Fruit fly (Drosophila melanogaster) whole organism, wandering third instar larva: Measurements from ENCODE around the gene CtIP.
A peak's percentile ranks its signal among the peaks of the same experiment; 100 is the strongest.

Experiments
- Abd-B ChIP-seq: fragments of >200 bp; optimal IDR thresholded peaks from 2 replicates; lab custom pipeline; 2017; ENCODE audit warnings: missing biosample characterization, missing genetic modification characterization
- CG32264 ChIP-seq: fragments of 200-800 bp; sonication (Bioruptor generic); optimal IDR thresholded peaks from 2 replicates; lab custom pipeline; 2016; ENCODE audit warnings: missing biosample characterization, missing genetic modification characterization
- CG9705 ChIP-seq: fragments of 200-800 bp; sonication (Bioruptor generic); optimal IDR thresholded peaks from 2 replicates; lab custom pipeline; 2018; ENCODE audit warnings: missing biosample characterization, mild to moderate bottlenecking, missing genetic modification characterization
- CrebA ChIP-seq: fragments of 200-800 bp; sonication (Bioruptor generic); optimal IDR thresholded peaks from 2 replicates; lab custom pipeline; 2016; ENCODE audit warnings: missing biosample characterization, mild to moderate bottlenecking, missing genetic modification characterization, borderline replicate concordance
- GATAd ChIP-seq: sonication (Bioruptor generic); optimal IDR thresholded peaks from 2 replicates; lab custom pipeline; 2016; ENCODE audit warnings: missing biosample characterization, missing genetic modification characterization
- Hnf4 ChIP-seq: fragments of 200-800 bp; sonication (Bioruptor generic); optimal IDR thresholded peaks from 2 replicates; lab custom pipeline; 2016; ENCODE audit warnings: missing biosample characterization, mild to moderate bottlenecking, missing genetic modification characterization
- Hr78 ChIP-seq: fragments of >200 bp; optimal IDR thresholded peaks from 2 replicates; lab custom pipeline; 2017; ENCODE audit warnings: missing biosample characterization, missing genetic modification characterization
- Hr83 ChIP-seq: fragments of 200-300 bp; sonication (Bioruptor generic); optimal IDR thresholded peaks from 2 replicates; lab custom pipeline; 2016; ENCODE audit warnings: missing biosample characterization, mild to moderate bottlenecking, missing genetic modification characterization, moderate library complexity; ENCODE audit not compliant: poor library complexity, severe bottlenecking
- Jra ChIP-seq: sonication (Bioruptor generic); optimal IDR thresholded peaks from 2 replicates; lab custom pipeline; 2016; ENCODE audit warnings: missing biosample characterization, missing genetic modification characterization
- Mio ChIP-seq: sonication (Bioruptor generic); optimal IDR thresholded peaks from 2 replicates; lab custom pipeline; 2016; ENCODE audit warnings: missing biosample characterization, missing genetic modification characterization
- Myc ChIP-seq: fragments of >200 bp; optimal IDR thresholded peaks from 2 replicates; lab custom pipeline; 2017
- N ChIP-seq: fragments of >200 bp; optimal IDR thresholded peaks from 2 replicates; lab custom pipeline; 2018; ENCODE audit warnings: missing biosample characterization, missing external identifiers, missing genetic modification characterization
- OdsH ChIP-seq: fragments of 200-800 bp; sonication (Bioruptor generic); optimal IDR thresholded peaks from 2 replicates; lab custom pipeline; 2016; ENCODE audit warnings: missing biosample characterization, mild to moderate bottlenecking, missing genetic modification characterization
- Rel ChIP-seq, 2 experiments: fragments of 200-800 bp; sonication (Bioruptor generic) in 1 of 2; optimal IDR thresholded peaks; 2 replicates in 1 of 2; 3 replicates in 1 of 2; lab custom pipeline; 2016 to 2019; ENCODE audit warnings: mild to moderate bottlenecking in 2 of 2, missing biosample characterization in 2 of 2, missing genetic modification characterization in 2 of 2, moderate library complexity in 1 of 2
- Sp1 ChIP-seq: fragments of 200-800 bp; sonication (Bioruptor generic); optimal IDR thresholded peaks from 3 replicates; lab custom pipeline; 2019; ENCODE audit warnings: missing biosample characterization, mild to moderate bottlenecking, missing genetic modification characterization, moderate library complexity
- Vsx2 ChIP-seq: fragments of 200-300, 225-300 bp; sonication (Bioruptor generic); optimal IDR thresholded peaks from 2 replicates; lab custom pipeline; 2018; ENCODE audit warnings: missing biosample characterization, missing genetic modification characterization; ENCODE audit not compliant: partially characterized antibody
- br ChIP-seq: fragments of 200-800 bp; sonication (Bioruptor generic); optimal IDR thresholded peaks from 2 replicates; lab custom pipeline; 2016; ENCODE audit warnings: missing biosample characterization, missing genetic modification characterization
- brk ChIP-seq: fragments of 200-800 bp; sonication (Bioruptor generic); optimal IDR thresholded peaks from 2 replicates; lab custom pipeline; 2016; ENCODE audit warnings: missing biosample characterization, mild to moderate bottlenecking, missing genetic modification characterization
- dl ChIP-seq, 2 experiments: fragments of 175-275, 200-275 bp in 1 of 2; fragments of 200-275 bp in 1 of 2; sonication (Bioruptor generic); optimal IDR thresholded peaks; lab custom pipeline; 2018; ENCODE audit warnings: mild to moderate bottlenecking in 2 of 2, missing biosample characterization in 2 of 2, missing genetic modification characterization in 2 of 2, moderate library complexity in 2 of 2; ENCODE audit not compliant: partially characterized antibody in 2 of 2, insufficient read depth in 1 of 2
- dmrt93B ChIP-seq: fragments of 200-800 bp; sonication (Bioruptor generic); optimal IDR thresholded peaks from 2 replicates; lab custom pipeline; 2018; ENCODE audit warnings: missing biosample characterization, mild to moderate bottlenecking, missing genetic modification characterization
- dsf ChIP-seq: sonication (Bioruptor generic); optimal IDR thresholded peaks from 2 replicates; lab custom pipeline; 2016; ENCODE audit warnings: missing biosample characterization, missing genetic modification characterization, borderline replicate concordance
- foxo ChIP-seq, 2 experiments: fragments of 200-800 bp; sonication (Bioruptor generic); optimal IDR thresholded peaks; 2 replicates in 1 of 2; 3 replicates in 1 of 2; lab custom pipeline; 2016 to 2017; ENCODE audit warnings: missing biosample characterization in 2 of 2, missing genetic modification characterization in 2 of 2
- fru ChIP-seq: fragments of 200-800 bp; sonication (Bioruptor generic); optimal IDR thresholded peaks from 3 replicates; lab custom pipeline; 2016; ENCODE audit warnings: missing biosample characterization, mild to moderate bottlenecking, missing genetic modification characterization
- lola ChIP-seq: fragments of >200 bp; optimal IDR thresholded peaks from 2 replicates; lab custom pipeline; 2017; ENCODE audit warnings: missing biosample characterization, missing genetic modification characterization
- pan ChIP-seq: fragments of >200 bp; optimal IDR thresholded peaks from 2 replicates; lab custom pipeline; 2017
- psq ChIP-seq: fragments of 200-800 bp; sonication (Bioruptor generic); optimal IDR thresholded peaks from 3 replicates; lab custom pipeline; 2017; ENCODE audit warnings: missing biosample characterization, mild to moderate bottlenecking, missing genetic modification characterization, moderate library complexity
- rgr ChIP-seq: fragments of 200-800 bp; sonication (Bioruptor generic); optimal IDR thresholded peaks from 3 replicates; lab custom pipeline; 2016; ENCODE audit warnings: missing biosample characterization, mild to moderate bottlenecking, missing genetic modification characterization
- sv ChIP-seq: fragments of 200-800 bp; sonication (Bioruptor generic); optimal IDR thresholded peaks from 3 replicates; lab custom pipeline; 2016; ENCODE audit warnings: missing biosample characterization, missing genetic modification characterization
- tai ChIP-seq: sonication (Bioruptor generic); optimal IDR thresholded peaks from 2 replicates; lab custom pipeline; 2016; ENCODE audit warnings: missing biosample characterization, missing genetic modification characterization
- usp ChIP-seq: fragments of >200 bp; optimal IDR thresholded peaks from 2 replicates; lab custom pipeline; 2017; ENCODE audit warnings: missing biosample characterization, missing genetic modification characterization
- woc ChIP-seq: sonication (Bioruptor generic); optimal IDR thresholded peaks from 2 replicates; lab custom pipeline; 2016; ENCODE audit warnings: missing biosample characterization, mild to moderate bottlenecking, missing genetic modification characterization

Gene CtIP

dm6 chr3L:20413304-20413703, 22.7 kb upstream of the CtIP start, which contains the start of gene zye:
Gene zye (plus strand): TSS chr3L:20413604.
- TF ChIP-seq pan (lab: Kevin White, UChicago) (no peak), N (GFP tag; lab: Kevin White, UChicago) (no peak), OdsH (no peak), CG9705 (GFP tag; lab: Kevin White, UChicago) (no peak), brk (GFP tag; lab: Kevin White, UChicago) (no peak), psq (no peak), Myc (lab: Kevin White, UChicago) (no peak), Abd-B (GFP tag; lab: Kevin White, UChicago) (no peak), GATAd (no peak), rgr (GFP tag; lab: Kevin White, UChicago) (no peak)

dm6 chr3L:20425888-20426287, 10.2 kb upstream of the CtIP start, which contains the start of gene CG5282:
Gene CG5282 (minus strand): TSS chr3L:20426071.
- TF ChIP-seq OdsH (no peak), foxo (GFP tag; optimal IDR thresholded peaks at IDR 0.05; lab: Kevin White, UChicago) (no peak), CG9705 (GFP tag; lab: Kevin White, UChicago) (no peak), Hr78 (GFP tag; lab: Kevin White, UChicago) (no peak), Hr83 (GFP tag; lab: Kevin White, UChicago) (no peak), fru (GFP tag; lab: Kevin White, UChicago) (no peak), br (GFP tag; lab: Kevin White, UChicago) (no peak), rgr (GFP tag; lab: Kevin White, UChicago) (no peak), woc (no peak), Vsx2 (GFP tag; lab: Kevin White, UChicago) (no peak)

dm6 chr3L:20427449-20427848, 8.6 kb upstream of the CtIP start, which contains the start of gene CG5274:
Gene CG5274 (minus strand): TSS chr3L:20427666.
- TF ChIP-seq CrebA (GFP tag; lab: Kevin White, UChicago) (no peak), Jra (GFP tag; lab: Kevin White, UChicago) (no peak), dmrt93B (no peak), sv (GFP tag; lab: Kevin White, UChicago) (no peak), Mio (no peak), foxo (GFP tag; optimal IDR thresholded peaks at IDR 0.05; lab: Kevin White, UChicago) (no peak), CG9705 (GFP tag; lab: Kevin White, UChicago) (no peak), usp (GFP tag; lab: Kevin White, UChicago) (no peak), Abd-B (GFP tag; lab: Kevin White, UChicago) (no peak), woc (no peak), lola (GFP tag; lab: Kevin White, UChicago) (no peak), Hr83 (GFP tag; lab: Kevin White, UChicago) (no peak), br (GFP tag; lab: Kevin White, UChicago) (no peak), brk (GFP tag; lab: Kevin White, UChicago) (no peak), Sp1 (GFP tag; lab: Kevin White, UChicago) (no peak)

dm6 chr3L:20430182-20430581, 5.9 kb upstream of the CtIP start, which contains the start of gene CG5262:
Gene CG5262 (minus strand): TSS chr3L:20430475.
- TF ChIP-seq Hr83 (GFP tag; lab: Kevin White, UChicago) (no peak), Rel (GFP tag; optimal IDR thresholded peaks at IDR 0.05; lab: Kevin White, UChicago) (no peak), Rel (tag; optimal IDR thresholded peaks at IDR 0.05; lab: Kevin White, UChicago) (peak; percentile 15)
- TF ChIP-seq, all 38 proteins: peak for 1

dm6 chr3L:20431619-20432018, 4.4 kb upstream of the CtIP start:
- no peak for TF ChIP-seq OdsH
- TF ChIP-seq psq, result no peak
- TF ChIP-seq CG9705 (GFP tag; lab: Kevin White, UChicago), result no peak
- no peak for TF ChIP-seq Rel (GFP tag; optimal IDR thresholded peaks at IDR 0.05; lab: Kevin White, UChicago)
- TF ChIP-seq Rel (tag; optimal IDR thresholded peaks at IDR 0.05; lab: Kevin White, UChicago), result no peak
- no peak for TF ChIP-seq CrebA (GFP tag; lab: Kevin White, UChicago)
- TF ChIP-seq woc, result no peak
- TF ChIP-seq foxo (GFP tag; optimal IDR thresholded peaks at IDR 0.05; lab: Kevin White, UChicago), result no peak
- TF ChIP-seq Hnf4 (GFP tag; lab: Kevin White, UChicago), result no peak

- TF ChIP-seq N (GFP tag; lab: Kevin White, UChicago) (no peak), Hr78 (GFP tag; lab: Kevin White, UChicago) (no peak), Rel (GFP tag; optimal IDR thresholded peaks at IDR 0.05; lab: Kevin White, UChicago) (no peak), Rel (tag; optimal IDR thresholded peaks at IDR 0.05; lab: Kevin White, UChicago) (no peak), woc (no peak), pan (lab: Kevin White, UChicago) (no peak), CG32264 (GFP tag; lab: Kevin White, UChicago) (peak; percentile 31), CrebA (GFP tag; lab: Kevin White, UChicago) (no peak), Jra (GFP tag; lab: Kevin White, UChicago) (no peak), fru (GFP tag; lab: Kevin White, UChicago) (no peak), dsf (GFP tag; lab: Kevin White, UChicago) (peak; percentile 10), Hnf4 (GFP tag; lab: Kevin White, UChicago) (no peak), OdsH (no peak), tai (GFP tag; lab: Kevin White, UChicago) (no peak), GATAd (no peak), sv (GFP tag; lab: Kevin White, UChicago) (no peak), dl (GFP tag; optimal IDR thresholded peaks at IDR 0.05; lab: Kevin White, UChicago; ENCODE audit: insufficient read depth in 1 of 2, partially characterized antibody in 2 of 2) (no peak)
Observed at dm6 chr3L:20432297-20432696, 3.8 kb upstream of the CtIP start, which contains the start of the genes Las and Psn. Gene Las (minus strand): TSS chr3L:20432361. Gene Psn (plus strand): TSS chr3L:20432468.
